Worm (Caenorhabditis elegans): ENCODE data around the gene R10H10.7.

- no peak for TF ChIP-seq lsy-2 (tag; optimal IDR thresholded peaks at IDR 0.05)
- no peak for TF ChIP-seq mep-1 (tag; optimal IDR thresholded peaks at IDR 0.05)
- no peak for TF ChIP-seq unc-62 (GFP tag; optimal IDR thresholded peaks at IDR 0.05)
- TF ChIP-seq ces-1 (GFP tag; optimal IDR thresholded peaks at IDR 0.05) = no peak
- no peak for TF ChIP-seq nhr-12 (tag; optimal IDR thresholded peaks at IDR 0.05)
- no peak for TF ChIP-seq hlh-1 (tag; optimal IDR thresholded peaks at IDR 0.05)
- TF ChIP-seq ceh-39 (tag; optimal IDR thresholded peaks at IDR 0.05) = no peak
- no peak for TF ChIP-seq nhr-76 (tag; optimal IDR thresholded peaks at IDR 0.05)
- TF ChIP-seq blmp-1 (tag; optimal IDR thresholded peaks at IDR 0.05) = no peak
These were observed 15.4 kb upstream of the R10H10.7 start, which contains the start of gene F13B12.2 for ce11 chrIV:10429129-10429528.
